Worm (Caenorhabditis elegans) whole organism, midembryonic: ENCODE data around the gene Y39F10A.6.

Source experiments
- tab-1 ChIP-seq: fragments of 200-800 bp; sonication (Bioruptor generic); IDR thresholded peaks from 2 replicates; pipeline ENCODE4 v1.3.6; 2022; ENCODE audit warnings: missing genetic modification characterization, missing compliant biosample characterization
- ztf-23 ChIP-seq: fragments of 200-800 bp; sonication (Bioruptor generic); IDR thresholded peaks from 2 replicates; pipeline ENCODE4 v1.3.6; 2022; ENCODE audit warnings: missing genetic modification reagents, missing genetic modification characterization, missing compliant biosample characterization

- TF ChIP-seq ztf-23 (GFP tag; lab: Robert Waterston, UW) (no peak), tab-1 (GFP tag; lab: Robert Waterston, UW) (no peak)
Measured at ce11 chrII:812917-813316, 29.5 kb upstream of the Y39F10A.6 start, which contains the start of gene F46F5.5.
